Worm (Caenorhabditis elegans): ENCODE measurements around the gene srd-41.

Gene srd-41

DNA sequence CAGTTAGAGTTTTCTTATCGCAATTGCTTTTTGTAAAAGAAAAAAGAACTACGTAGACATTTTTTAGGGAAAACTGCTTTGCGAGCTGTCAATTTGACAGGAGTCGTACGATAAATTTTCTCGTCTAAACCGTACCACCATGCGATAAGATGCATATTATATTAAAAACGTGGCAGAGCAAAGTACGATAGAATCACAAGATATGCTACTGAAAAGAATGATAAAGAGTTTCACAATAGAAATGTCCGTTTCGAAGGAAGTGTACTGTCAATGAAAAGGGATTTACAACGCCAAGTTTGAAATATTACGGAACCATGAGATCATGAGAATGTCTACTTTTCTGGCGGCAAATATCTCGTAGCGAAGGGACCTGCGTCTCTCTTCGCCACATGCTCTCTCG is 38.3 kb downstream of the srd-41 start, which contains the start of gene F19H6.5:
F19H6.5 (minus strand) TSS at position 101 of the 400 bp plus-strand sequence.
- TF ChIP-seq nhr-11 (tag; optimal IDR thresholded peaks at IDR 0.05) = no peak
- TF ChIP-seq ceh-82 (tag; optimal IDR thresholded peaks at IDR 0.05) = no peak
- no peak for TF ChIP-seq nhr-12 (tag; optimal IDR thresholded peaks at IDR 0.05)
- no peak for TF ChIP-seq lin-11 (tag; optimal IDR thresholded peaks at IDR 0.05)
- no peak for TF ChIP-seq egl-27 (tag; optimal IDR thresholded peaks at IDR 0.05)
- no peak for TF ChIP-seq mbf-1 (tag; optimal IDR thresholded peaks at IDR 0.05)
- no peak for TF ChIP-seq C34F6.9 (tag; optimal IDR thresholded peaks at IDR 0.05)
- TF ChIP-seq ZK546.5 (tag; optimal IDR thresholded peaks at IDR 0.05) = no peak

DNA sequence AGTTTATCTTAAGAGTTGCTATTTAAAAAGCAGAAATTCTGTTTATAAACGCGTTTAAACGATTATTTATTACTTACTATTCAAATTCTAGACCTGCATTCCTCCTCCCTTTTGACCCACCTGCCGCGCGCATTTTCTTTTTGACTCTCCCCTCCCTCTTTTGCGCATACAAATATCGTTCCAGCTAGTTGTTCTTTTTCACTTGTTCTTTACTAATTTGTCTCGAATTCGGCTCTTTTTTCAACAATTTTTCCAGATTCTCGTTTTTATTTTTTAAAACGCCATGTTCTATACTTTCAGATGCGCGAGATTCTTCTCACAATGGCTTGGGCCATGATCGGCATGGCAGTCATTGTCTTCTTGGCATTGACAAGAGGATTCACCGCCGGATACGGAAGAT is 38.9 kb downstream of the srd-41 start, which contains the start of gene F19H6.4:
F19H6.4 (plus strand) TSS at position 301 of the 400 bp plus-strand sequence.
- no peak for TF ChIP-seq dmd-4 (tag; optimal IDR thresholded peaks at IDR 0.05)
- TF ChIP-seq lin-11 (tag; optimal IDR thresholded peaks at IDR 0.05) = no peak
- TF ChIP-seq ceh-82 (tag; optimal IDR thresholded peaks at IDR 0.05) = no peak
- no peak for TF ChIP-seq nhr-129 (tag; optimal IDR thresholded peaks at IDR 0.05)
- TF ChIP-seq egl-27 (tag; optimal IDR thresholded peaks at IDR 0.05) = no peak
- TF ChIP-seq unc-39 (tag; optimal IDR thresholded peaks at IDR 0.05) = no peak
- no peak for TF ChIP-seq nhr-77 (tag; optimal IDR thresholded peaks at IDR 0.05)
- no peak for TF ChIP-seq aly-2 (tag; optimal IDR thresholded peaks at IDR 0.05)
- TF ChIP-seq nhr-11 (tag; optimal IDR thresholded peaks at IDR 0.05) = no peak
- TF ChIP-seq sma-3 (GFP tag; optimal IDR thresholded peaks at IDR 0.05) = no peak
- no peak for TF ChIP-seq ztf-4 (tag; optimal IDR thresholded peaks at IDR 0.05)
- TF ChIP-seq alr-1 (tag; optimal IDR thresholded peaks at IDR 0.05) = no peak
- no peak for TF ChIP-seq nhr-6 (tag; optimal IDR thresholded peaks at IDR 0.05)
- TF ChIP-seq ama-1 (optimal IDR thresholded peaks at IDR 0.05) = no peak
- no peak for TF ChIP-seq elt-3 (tag; optimal IDR thresholded peaks at IDR 0.05)
- no peak for TF ChIP-seq nhr-237 (tag; optimal IDR thresholded peaks at IDR 0.05)
- TF ChIP-seq lin-13 (GFP tag; optimal IDR thresholded peaks at IDR 0.05) = no peak
- TF ChIP-seq ztf-1 (GFP tag; conservative IDR thresholded peaks at IDR 0.05) = no peak

DNA sequence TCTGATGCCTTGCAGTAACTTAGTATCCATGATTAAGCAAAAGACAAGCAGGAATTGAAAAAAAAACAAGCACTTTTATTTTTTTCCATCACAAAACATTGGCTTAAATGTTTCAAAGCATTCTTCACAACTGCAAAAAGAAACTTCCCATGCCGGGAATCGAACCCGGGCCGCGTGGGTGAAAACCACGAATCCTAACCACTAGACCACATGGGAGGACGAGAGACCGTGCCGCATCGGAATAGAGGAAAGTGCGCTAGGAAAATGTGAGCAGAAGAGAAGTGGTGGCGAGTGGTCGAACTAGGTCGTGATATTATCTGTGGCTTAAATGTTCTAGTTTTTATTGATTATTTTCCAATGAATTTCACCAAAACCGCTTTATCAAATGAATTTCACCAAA is 41.0 kb downstream of the srd-41 start:
- no peak for TF ChIP-seq skn-1 (tag; optimal IDR thresholded peaks at IDR 0.05)
- TF ChIP-seq ama-1 (optimal IDR thresholded peaks at IDR 0.05) = no peak
- TF ChIP-seq dmd-4 (tag; optimal IDR thresholded peaks at IDR 0.05) = no peak
- peak; percentile 56 for TF ChIP-seq unc-55 (GFP tag; optimal IDR thresholded peaks at IDR 0.05)
- TF ChIP-seq unc-39 (tag; optimal IDR thresholded peaks at IDR 0.05) = no peak
- TF ChIP-seq nhr-77 (tag; optimal IDR thresholded peaks at IDR 0.05) = no peak
- TF ChIP-seq lin-39 (tag; optimal IDR thresholded peaks at IDR 0.05) = no peak
- peak in 1 of 2 experiments; percentile 41 for TF ChIP-seq mdl-1 (tag; optimal IDR thresholded peaks at IDR 0.05)
- TF ChIP-seq C34F6.9 (tag; optimal IDR thresholded peaks at IDR 0.05) = peak; percentile 36
- TF ChIP-seq sma-3 (GFP tag; optimal IDR thresholded peaks at IDR 0.05) = no peak
- TF ChIP-seq ztf-4 (tag; optimal IDR thresholded peaks at IDR 0.05) = no peak
- peak; percentile 35 for TF ChIP-seq zag-1 (tag; optimal IDR thresholded peaks at IDR 0.05)
- TF ChIP-seq ZK546.5 (tag; optimal IDR thresholded peaks at IDR 0.05) = no peak
- no peak for TF ChIP-seq ztf-11 (tag; optimal IDR thresholded peaks at IDR 0.05)
- no peak for TF ChIP-seq ceh-16 (tag; optimal IDR thresholded peaks at IDR 0.05)
- TF ChIP-seq nhr-10 (tag; optimal IDR thresholded peaks at IDR 0.05) = no peak
- no peak for TF ChIP-seq nhr-6 (tag; optimal IDR thresholded peaks at IDR 0.05)
- no peak for TF ChIP-seq egl-27 (tag; optimal IDR thresholded peaks at IDR 0.05)
- TF ChIP-seq lin-13 (GFP tag; optimal IDR thresholded peaks at IDR 0.05) = no peak
- TF ChIP-seq F13H6.1 (tag; optimal IDR thresholded peaks at IDR 0.05) = peak; percentile 9
- TF ChIP-seq fos-1 (tag; optimal IDR thresholded peaks at IDR 0.05) = peak; percentile 24
- TF ChIP-seq nhr-129 (tag; optimal IDR thresholded peaks at IDR 0.05) = peak; percentile 76
- peak; percentile 49 for TF ChIP-seq crh-2 (tag; optimal IDR thresholded peaks at IDR 0.05)
- TF ChIP-seq sma-9 (GFP tag; optimal IDR thresholded peaks at IDR 0.05) = peak; percentile 51
- no peak for TF ChIP-seq sma-9 (tag; optimal IDR thresholded peaks at IDR 0.05)
- no peak for TF ChIP-seq blmp-1 (tag; optimal IDR thresholded peaks at IDR 0.05; ENCODE audit: insufficient read depth)
- TF ChIP-seq sem-4 (tag; optimal IDR thresholded peaks at IDR 0.05) = no peak
- TF ChIP-seq nhr-12 (tag; optimal IDR thresholded peaks at IDR 0.05) = no peak

DNA sequence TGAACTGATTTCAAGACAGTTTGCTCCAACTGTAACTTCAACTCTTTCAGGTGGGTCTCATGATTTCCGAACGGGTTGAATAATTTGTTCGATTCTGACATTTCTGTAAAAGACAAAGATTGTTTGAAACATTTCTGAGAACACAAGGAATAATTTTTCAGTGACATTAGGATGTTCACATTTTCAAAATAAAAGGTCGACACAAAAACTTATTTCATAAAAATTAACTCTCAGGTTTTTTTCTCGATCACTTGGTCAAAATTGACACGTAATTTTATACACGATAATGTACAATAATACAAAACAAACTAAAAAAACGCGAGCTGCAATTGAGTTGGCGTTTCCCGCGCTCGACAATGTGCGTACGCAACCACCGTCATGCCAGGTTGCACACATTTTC is 44.8 kb downstream of the srd-41 start, which contains the start of gene rif-1.2:
rif-1.2 (minus strand) TSS at position 101 of the 400 bp plus-strand sequence.
- TF ChIP-seq ZK546.5 (tag; optimal IDR thresholded peaks at IDR 0.05) (no peak), snpc-4 (tag; optimal IDR thresholded peaks at IDR 0.05) (no peak), peb-1 (tag; optimal IDR thresholded peaks at IDR 0.05) (no peak), nhr-12 (tag; optimal IDR thresholded peaks at IDR 0.05) (no peak), sem-4 (tag; optimal IDR thresholded peaks at IDR 0.05) (no peak), R02D3.7 (tag; optimal IDR thresholded peaks at IDR 0.05) (no peak)

Data from whole organism, L2 larva.